Fruit fly (Drosophila melanogaster) whole organism, wandering third instar larva: ENCODE measurements around the gene Unc-115a.

Experiments
- Abd-B ChIP-seq: fragments of >200 bp; optimal IDR thresholded peaks from 2 replicates; lab custom pipeline; 2017; ENCODE audit warnings: missing biosample characterization, missing genetic modification characterization
- Hr83 ChIP-seq: fragments of 200-300 bp; sonication (Bioruptor generic); optimal IDR thresholded peaks from 2 replicates; lab custom pipeline; 2016; ENCODE audit warnings: missing biosample characterization, mild to moderate bottlenecking, missing genetic modification characterization, moderate library complexity; ENCODE audit not compliant: poor library complexity, severe bottlenecking
- Rel ChIP-seq, 2 experiments: fragments of 200-800 bp; sonication (Bioruptor generic) in 1 of 2; optimal IDR thresholded peaks; 2 replicates in 1 of 2; 3 replicates in 1 of 2; lab custom pipeline; 2016 to 2019; ENCODE audit warnings: mild to moderate bottlenecking in 2 of 2, missing biosample characterization in 2 of 2, missing genetic modification characterization in 2 of 2, moderate library complexity in 1 of 2
- dl ChIP-seq, 2 experiments: fragments of 175-275, 200-275 bp in 1 of 2; fragments of 200-275 bp in 1 of 2; sonication (Bioruptor generic); optimal IDR thresholded peaks; lab custom pipeline; 2018; ENCODE audit warnings: mild to moderate bottlenecking in 2 of 2, missing biosample characterization in 2 of 2, missing genetic modification characterization in 2 of 2, moderate library complexity in 2 of 2; ENCODE audit not compliant: partially characterized antibody in 2 of 2, insufficient read depth in 1 of 2
- h ChIP-seq: fragments of 200-800 bp; sonication (Bioruptor generic); optimal IDR thresholded peaks from 3 replicates; lab custom pipeline; 2016; ENCODE audit warnings: missing biosample characterization, mild to moderate bottlenecking, missing genetic modification characterization
- psq ChIP-seq: fragments of 200-800 bp; sonication (Bioruptor generic); optimal IDR thresholded peaks from 3 replicates; lab custom pipeline; 2017; ENCODE audit warnings: missing biosample characterization, mild to moderate bottlenecking, missing genetic modification characterization, moderate library complexity
- rgr ChIP-seq: fragments of 200-800 bp; sonication (Bioruptor generic); optimal IDR thresholded peaks from 3 replicates; lab custom pipeline; 2016; ENCODE audit warnings: missing biosample characterization, mild to moderate bottlenecking, missing genetic modification characterization

DNA sequence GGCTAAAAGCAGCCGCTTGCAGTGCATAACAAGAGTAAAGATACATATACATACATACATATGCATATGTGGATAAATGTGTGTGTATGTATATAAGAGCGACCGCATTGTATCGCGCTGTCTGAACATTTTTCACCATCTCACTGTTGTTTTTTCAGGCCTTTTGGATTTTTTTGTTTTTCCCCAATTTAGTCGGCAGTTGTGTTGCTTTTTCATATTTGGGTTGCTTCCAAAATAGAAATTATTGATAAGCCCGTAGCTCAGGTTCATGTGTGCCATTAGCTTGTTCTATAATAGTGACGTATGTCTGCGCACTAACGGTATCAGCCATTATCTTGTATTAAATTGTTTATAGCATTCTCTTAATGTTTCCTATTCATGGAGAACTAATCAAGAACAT lies 4.7 kb downstream of the Unc-115a start:
- no peak for TF ChIP-seq h (GFP tag; lab: Kevin White, UChicago)
- TF ChIP-seq dl (GFP tag; optimal IDR thresholded peaks at IDR 0.05; lab: Kevin White, UChicago; ENCODE audit: insufficient read depth in 1 of 2, partially characterized antibody in 2 of 2), result no peak
- no peak for TF ChIP-seq rgr
- no peak for TF ChIP-seq psq (GFP tag; lab: Kevin White, UChicago)
- TF ChIP-seq Hr83 (GFP tag; lab: Kevin White, UChicago), result no peak
- TF ChIP-seq Rel (GFP tag; optimal IDR thresholded peaks at IDR 0.05; lab: Kevin White, UChicago), result no peak
- TF ChIP-seq Rel (tag; optimal IDR thresholded peaks at IDR 0.05; lab: Kevin White, UChicago), result peak; percentile 96
- TF ChIP-seq Abd-B (GFP tag; lab: Kevin White, UChicago), result no peak
